Worm (Caenorhabditis elegans) whole organism, young adult: ENCODE data around the gene R09E12.9.

Source experiments
- B0019.2 ChIP-seq: fragments of 200-800 bp; sonication (Bioruptor generic); conservative IDR thresholded peaks from 2 replicates; pipeline ENCODE4 v1.3.6; 2022; ENCODE audit warnings: missing genetic modification reagents, missing genetic modification characterization, missing compliant biosample characterization
- C06A6.2 ChIP-seq: fragments of 200-800 bp; sonication (Bioruptor generic); conservative IDR thresholded peaks from 2 replicates; pipeline ENCODE4 v1.3.6; 2022; ENCODE audit warnings: missing genetic modification characterization, missing compliant biosample characterization
- F33H1.4 ChIP-seq: fragments of 200-800 bp; sonication (Bioruptor generic); IDR thresholded peaks from 2 replicates; pipeline ENCODE4 v1.3.6; 2022; ENCODE audit warnings: missing genetic modification reagents, missing genetic modification characterization, missing compliant biosample characterization
- T07F8.4 ChIP-seq: sonication (generic microtip); optimal IDR thresholded peaks from 2 replicates; lab custom pipeline; 2016; ENCODE audit warnings: mild to moderate bottlenecking, missing genetic modification characterization, moderate library complexity, missing compliant biosample characterization
- efl-1 ChIP-seq: fragments of 150-350 bp; optimal IDR thresholded peaks from 2 replicates; lab custom pipeline; 2014; ENCODE audit warnings: missing biosample characterization, missing genetic modification reagents, missing genetic modification characterization
- hmg-20 ChIP-seq: fragments of 200-800 bp; sonication (Bioruptor generic); IDR thresholded peaks from 2 replicates; pipeline ENCODE4 v1.3.6; 2022; ENCODE audit warnings: missing genetic modification reagents, missing genetic modification characterization, missing compliant biosample characterization
- hsf-1 ChIP-seq: fragments of 200-800 bp; sonication (Bioruptor generic); IDR thresholded peaks from 2 replicates; pipeline ENCODE4 v1.3.6; 2022; ENCODE audit warnings: missing genetic modification reagents, missing genetic modification characterization, missing compliant biosample characterization
- lin-54 ChIP-seq: fragments of 200-800 bp; sonication (Bioruptor generic); optimal IDR thresholded peaks from 2 replicates; lab custom pipeline; 2018; ENCODE audit warnings: mild to moderate bottlenecking, missing genetic modification characterization, missing compliant biosample characterization
- madf-8 ChIP-seq: fragments of 200-800 bp; sonication (Bioruptor generic); conservative IDR thresholded peaks from 2 replicates; pipeline ENCODE4 v1.3.6; 2022; ENCODE audit warnings: missing genetic modification reagents, missing genetic modification characterization, missing compliant biosample characterization
- nfyb-1 ChIP-seq: fragments of 200-800 bp; sonication (Bioruptor generic); IDR thresholded peaks from 2 replicates; pipeline ENCODE4 v1.3.6; 2022; ENCODE audit warnings: missing genetic modification reagents, missing genetic modification characterization, missing compliant biosample characterization
- somi-1 ChIP-seq: fragments of 200-800 bp; sonication (Bioruptor generic); optimal IDR thresholded peaks from 2 replicates; lab custom pipeline; 2018; ENCODE audit warnings: mild to moderate bottlenecking, missing genetic modification characterization, missing compliant biosample characterization
- sptf-2 ChIP-seq: fragments of 200-800 bp; sonication (Bioruptor generic); optimal IDR thresholded peaks from 2 replicates; lab custom pipeline; 2018; ENCODE audit warnings: mild to moderate bottlenecking, missing genetic modification characterization, missing compliant biosample characterization
- tbx-9 ChIP-seq: sonication (generic microtip); optimal IDR thresholded peaks from 2 replicates; lab custom pipeline; 2016; ENCODE audit warnings: borderline replicate concordance, missing genetic modification characterization, inconsistent platforms, missing compliant biosample characterization

- no peak for TF ChIP-seq tbx-9 (tag; lab: Kevin White, UChicago)
- no peak for TF ChIP-seq hmg-20 (GFP tag; lab: Robert Waterston, UW)
- no peak for TF ChIP-seq somi-1 (GFP tag; lab: Kevin White, UChicago)
- no peak for TF ChIP-seq hsf-1 (GFP tag; lab: Robert Waterston, UW)
- no peak for TF ChIP-seq nfyb-1 (GFP tag; lab: Robert Waterston, UW)
- no peak for TF ChIP-seq C06A6.2 (GFP tag; lab: Robert Waterston, UW)
- no peak for TF ChIP-seq B0019.2
- no peak for TF ChIP-seq madf-8 (GFP tag; lab: Robert Waterston, UW)
- no peak for TF ChIP-seq T07F8.4
- no peak for TF ChIP-seq lin-54 (GFP tag; lab: Kevin White, UChicago)
- no peak for TF ChIP-seq sptf-2 (GFP tag; lab: Kevin White, UChicago)
- TF ChIP-seq F33H1.4 (GFP tag; lab: Robert Waterston, UW): no peak
- TF ChIP-seq efl-1: no peak
These were observed 5.2 kb upstream of the R09E12.9 start for ce11 chrV:772210-772609.
